Worm (Caenorhabditis elegans) whole organism, late embryonic: ENCODE results near the gene R03H10.7.
"Not testable (repeated sequence)": the region's sequence is repeated elsewhere in the genome, so short reads cannot be mapped to it uniquely, and the experiment has no call there.

ENCODE experiments used
- C38D4.7 ChIP-seq: fragments of 200-800 bp; sonication (Bioruptor generic); optimal IDR thresholded peaks from 2 replicates; lab custom pipeline; 2018; ENCODE audit warnings: mild to moderate bottlenecking, missing genetic modification characterization, moderate library complexity, missing compliant biosample characterization
- K02D7.2 ChIP-seq: sonication (generic microtip); optimal IDR thresholded peaks from 2 replicates; lab custom pipeline; 2017; ENCODE audit warnings: mild to moderate bottlenecking, missing genetic modification characterization, missing compliant biosample characterization
- ceh-14 ChIP-seq: sonication (generic microtip); optimal IDR thresholded peaks from 2 replicates; lab custom pipeline; 2016; ENCODE audit warnings: missing genotype, missing genetic modification characterization, missing compliant biosample characterization
- ceh-19 ChIP-seq: fragments of 200-800 bp; sonication (Bioruptor generic); optimal IDR thresholded peaks from 2 replicates; lab custom pipeline; 2018; ENCODE audit warnings: mild to moderate bottlenecking, missing genetic modification characterization, missing compliant biosample characterization
- ceh-22 ChIP-seq: sonication (generic microtip); optimal IDR thresholded peaks from 2 replicates; lab custom pipeline; 2017; ENCODE audit warnings: missing biosample characterization, missing genetic modification characterization
- ceh-24 ChIP-seq: sonication (generic microtip); optimal IDR thresholded peaks from 2 replicates; lab custom pipeline; 2016; ENCODE audit warnings: mild to moderate bottlenecking, missing genetic modification characterization, missing compliant biosample characterization
- ceh-31 ChIP-seq: sonication (generic microtip); optimal IDR thresholded peaks from 2 replicates; lab custom pipeline; 2016; ENCODE audit warnings: missing genetic modification characterization, missing compliant biosample characterization
- ceh-34 ChIP-seq: sonication (generic microtip); optimal IDR thresholded peaks from 2 replicates; lab custom pipeline; 2016; ENCODE audit warnings: mild to moderate bottlenecking, missing genetic modification characterization, missing compliant biosample characterization
- ceh-6 ChIP-seq: fragments of 200-800 bp; sonication (Bioruptor generic); optimal IDR thresholded peaks from 2 replicates; lab custom pipeline; 2018; ENCODE audit warnings: mild to moderate bottlenecking, missing genetic modification characterization, missing compliant biosample characterization
- che-1 ChIP-seq: sonication (generic microtip); optimal IDR thresholded peaks from 2 replicates; lab custom pipeline; 2016; ENCODE audit warnings: mild to moderate bottlenecking, missing genetic modification characterization, missing compliant biosample characterization
- dmd-4 ChIP-seq: sonication (generic microtip); optimal IDR thresholded peaks from 2 replicates; lab custom pipeline; 2016; ENCODE audit warnings: borderline replicate concordance, missing genetic modification characterization, missing compliant biosample characterization
- dve-1 ChIP-seq: sonication (generic microtip); optimal IDR thresholded peaks from 2 replicates; lab custom pipeline; 2017; ENCODE audit warnings: antibody characterized with exemption, mild to moderate bottlenecking, missing genetic modification characterization, missing compliant biosample characterization
- elt-2 ChIP-seq: sonication (generic microtip); optimal IDR thresholded peaks from 2 replicates; lab custom pipeline; 2016; ENCODE audit warnings: missing genetic modification reagents, missing genetic modification characterization, missing compliant biosample characterization
- elt-4 ChIP-seq: sonication (generic microtip); optimal IDR thresholded peaks from 2 replicates; lab custom pipeline; 2016; ENCODE audit warnings: missing genetic modification characterization, missing compliant biosample characterization
- ets-4 ChIP-seq: sonication (generic microtip); optimal IDR thresholded peaks from 2 replicates; lab custom pipeline; 2016; ENCODE audit warnings: missing genetic modification characterization, missing compliant biosample characterization
- hlh-13 ChIP-seq: fragments of 200-800 bp; sonication (Bioruptor generic); optimal IDR thresholded peaks from 2 replicates; lab custom pipeline; 2018; ENCODE audit warnings: mild to moderate bottlenecking, missing genetic modification characterization, missing compliant biosample characterization
- hlh-15 ChIP-seq: sonication (generic microtip); optimal IDR thresholded peaks from 2 replicates; lab custom pipeline; 2016; ENCODE audit warnings: missing genetic modification characterization, missing compliant biosample characterization
- hlh-30 ChIP-seq: sonication (generic microtip); optimal IDR thresholded peaks from 2 replicates; lab custom pipeline; 2017; ENCODE audit warnings: antibody characterized with exemption, missing genetic modification characterization, missing compliant biosample characterization; ENCODE audit not compliant: insufficient read depth
- hlh-8 ChIP-seq: sonication (generic microtip); optimal IDR thresholded peaks from 2 replicates; lab custom pipeline; 2016; ENCODE audit warnings: missing genotype, missing genetic modification characterization, missing compliant biosample characterization
- lim-6 ChIP-seq: sonication (generic microtip); optimal IDR thresholded peaks from 2 replicates; lab custom pipeline; 2016; ENCODE audit warnings: missing genetic modification characterization, missing compliant biosample characterization
- lin-11 ChIP-seq: fragments of 200-800 bp; sonication (Bioruptor generic); optimal IDR thresholded peaks from 2 replicates; lab custom pipeline; 2018; ENCODE audit warnings: mild to moderate bottlenecking, missing genetic modification characterization, missing compliant biosample characterization
- mec-3 ChIP-seq: sonication (generic microtip); optimal IDR thresholded peaks from 2 replicates; lab custom pipeline; 2016; ENCODE audit warnings: borderline replicate concordance, missing genetic modification characterization, missing compliant biosample characterization
- nhr-11 ChIP-seq: fragments of 150-350 bp; optimal IDR thresholded peaks from 2 replicates; lab custom pipeline; 2014; ENCODE audit warnings: missing biosample characterization, missing genetic modification characterization
- nhr-232 ChIP-seq: sonication (generic microtip); optimal IDR thresholded peaks from 2 replicates; lab custom pipeline; 2016; ENCODE audit warnings: missing genetic modification characterization, missing compliant biosample characterization
- npax-4 ChIP-seq: sonication (generic microtip); optimal IDR thresholded peaks from 2 replicates; lab custom pipeline; 2016; ENCODE audit warnings: missing genetic modification characterization, missing compliant biosample characterization
- pat-9 ChIP-seq: fragments of 200-800 bp; sonication (Bioruptor generic); optimal IDR thresholded peaks from 2 replicates; lab custom pipeline; 2018; ENCODE audit warnings: mild to moderate bottlenecking, missing genetic modification characterization, moderate library complexity, missing compliant biosample characterization
- pax-1 ChIP-seq: fragments of 150-350 bp; optimal IDR thresholded peaks from 2 replicates; lab custom pipeline; 2014; ENCODE audit warnings: missing biosample characterization, missing genetic modification characterization
- pros-1 ChIP-seq: fragments of 150-350 bp; optimal IDR thresholded peaks from 2 replicates; lab custom pipeline; 2014; ENCODE audit warnings: missing biosample characterization, missing genetic modification reagents, missing genetic modification characterization
- ref-2 ChIP-seq: sonication (generic microtip); optimal IDR thresholded peaks from 2 replicates; lab custom pipeline; 2016; ENCODE audit warnings: missing genetic modification characterization, missing compliant biosample characterization
- sox-2 ChIP-seq: fragments of 200-800 bp; sonication (Bioruptor generic); IDR thresholded peaks from 2 replicates; pipeline ENCODE4 v1.3.6; 2022; ENCODE audit warnings: missing genetic modification reagents, missing genetic modification characterization, missing compliant biosample characterization
- sox-4 ChIP-seq: sonication (generic microtip); optimal IDR thresholded peaks from 2 replicates; lab custom pipeline; 2017; ENCODE audit warnings: mild to moderate bottlenecking, missing genetic modification characterization, inconsistent platforms, missing compliant biosample characterization
- syd-9 ChIP-seq: sonication (generic microtip); optimal IDR thresholded peaks from 2 replicates; lab custom pipeline; 2016; ENCODE audit warnings: mild to moderate bottlenecking, missing genetic modification characterization, moderate library complexity, missing compliant biosample characterization
- tbx-7 ChIP-seq: sonication (generic microtip); optimal IDR thresholded peaks from 2 replicates; lab custom pipeline; 2016; ENCODE audit warnings: missing genotype, missing genetic modification characterization, missing compliant biosample characterization
- unc-55 ChIP-seq: sonication (generic microtip); optimal IDR thresholded peaks from 2 replicates; lab custom pipeline; 2017; ENCODE audit warnings: missing biosample characterization, missing genetic modification reagents, missing genetic modification characterization
- unc-86 ChIP-seq: sonication (generic microtip); optimal IDR thresholded peaks from 2 replicates; lab custom pipeline; 2016; ENCODE audit warnings: missing genetic modification characterization, missing compliant biosample characterization
- ztf-16 ChIP-seq: sonication (generic microtip); optimal IDR thresholded peaks from 2 replicates; lab custom pipeline; 2017; ENCODE audit warnings: missing genetic modification characterization, missing compliant biosample characterization

The R03H10.7 gene

ce11 chrII:4168404-4168803 lies 10.3 kb downstream of the R03H10.7 start, which contains the start of gene R03H10.4:
R03H10.4 (minus strand) TSS chrII:4168504.
- TF ChIP-seq hlh-13 (GFP tag; lab: Kevin White, UChicago); sox-2 (GFP tag; lab: Robert Waterston, UW); syd-9 (tag; lab: Kevin White, UChicago): not testable (repeated sequence)

- TF ChIP-seq mec-3 (tag; lab: Kevin White, UChicago) (no peak), elt-4 (tag; lab: Kevin White, UChicago) (no peak), ceh-31 (no peak), lim-6 (no peak), ets-4 (tag; lab: Kevin White, UChicago) (no peak), ceh-14 (tag; lab: Kevin White, UChicago) (no peak), nhr-11 (no peak), lin-11 (tag; lab: Kevin White, UChicago) (no peak), pros-1 (tag; lab: Kevin White, UChicago) (no peak), ceh-19 (no peak), hlh-8 (tag; lab: Kevin White, UChicago) (no peak)
Observed at ce11 chrII:4167833-4168232, 10.9 kb downstream of the R03H10.7 start.

- TF ChIP-seq ceh-24 (tag; lab: Kevin White, UChicago), result no peak
- no peak for TF ChIP-seq sox-4 (tag; lab: Kevin White, UChicago)
- no peak for TF ChIP-seq elt-2 (tag; lab: Kevin White, UChicago)
- TF ChIP-seq pat-9 (tag; lab: Kevin White, UChicago), result no peak
- no peak for TF ChIP-seq ztf-16 (tag; lab: Kevin White, UChicago)
- no peak for TF ChIP-seq hlh-15 (tag; lab: Kevin White, UChicago)
- TF ChIP-seq ceh-6 (GFP tag; lab: Kevin White, UChicago), result no peak
Observed at ce11 chrII:4159570-4159969, 19.2 kb downstream of the R03H10.7 start.

ce11 chrII:4157817-4158216 lies 20.9 kb downstream of the R03H10.7 start:
- TF ChIP-seq che-1 (tag; lab: Kevin White, UChicago) (no peak), hlh-8 (tag; lab: Kevin White, UChicago) (no peak), nhr-232 (no peak), dmd-4 (tag; lab: Kevin White, UChicago) (no peak), ets-4 (tag; lab: Kevin White, UChicago) (no peak), K02D7.2 (tag; lab: Kevin White, UChicago) (no peak), unc-55 (GFP tag; lab: Kevin White, UChicago) (no peak), tbx-7 (tag; lab: Kevin White, UChicago) (no peak), pax-1 (tag; lab: Kevin White, UChicago) (no peak), ceh-22 (no peak), unc-86 (tag; lab: Kevin White, UChicago) (no peak), ceh-34 (no peak), C38D4.7 (no peak), npax-4 (tag; lab: Kevin White, UChicago) (no peak), ref-2 (tag; lab: Kevin White, UChicago) (no peak)
- TF ChIP-seq, all 69 proteins: peak for 0

ce11 chrII:4155112-4155823 lies 23.5 kb downstream of the R03H10.7 start, which contains the start of gene R03H10.2:
R03H10.2 (plus strand) TSS chrII:4155773.
- TF ChIP-seq lin-11 (tag; lab: Kevin White, UChicago), result no peak
- no peak for TF ChIP-seq hlh-30
- peak; percentile 32 for TF ChIP-seq dve-1
- TF ChIP-seq tbx-7 (tag; lab: Kevin White, UChicago), result no peak
